Worm (Caenorhabditis elegans): Measurements from ENCODE around the gene ppk-3.

DNA sequence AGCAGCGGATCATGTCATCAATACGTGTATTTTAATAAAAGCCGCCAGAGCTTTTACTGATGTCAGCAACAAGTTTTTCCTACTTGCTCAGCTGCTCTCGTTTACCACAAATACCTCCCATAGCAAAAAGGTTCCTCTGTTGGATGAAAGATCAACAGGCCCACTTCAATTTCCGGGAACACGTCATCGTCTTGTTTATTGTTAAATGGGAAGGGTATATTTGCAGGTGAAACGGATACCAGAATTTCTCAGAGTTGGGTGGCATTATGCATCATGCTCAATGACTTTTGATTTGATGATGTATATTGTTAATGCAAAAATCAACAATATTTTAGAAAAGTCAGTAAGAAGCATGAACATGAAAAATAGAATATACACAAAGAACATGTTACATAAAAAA lies 24.3 kb downstream of the ppk-3 start:
- TF ChIP-seq lin-13 (GFP tag; optimal IDR thresholded peaks at IDR 0.05) (no peak), ama-1 (optimal IDR thresholded peaks at IDR 0.05) (no peak), nhr-12 (tag; optimal IDR thresholded peaks at IDR 0.05) (no peak), ZK546.5 (tag; optimal IDR thresholded peaks at IDR 0.05) (no peak), nhr-23 (tag; optimal IDR thresholded peaks at IDR 0.05) (no peak), egl-27 (tag; optimal IDR thresholded peaks at IDR 0.05) (no peak), unc-62 (GFP tag; optimal IDR thresholded peaks at IDR 0.05) (no peak), zag-1 (tag; optimal IDR thresholded peaks at IDR 0.05) (no peak), snpc-4 (tag; optimal IDR thresholded peaks at IDR 0.05) (no peak)

Data from whole organism, L2 larva.